Fruit fly (Drosophila melanogaster): ENCODE results near the gene acs.

Gene acs

DNA sequence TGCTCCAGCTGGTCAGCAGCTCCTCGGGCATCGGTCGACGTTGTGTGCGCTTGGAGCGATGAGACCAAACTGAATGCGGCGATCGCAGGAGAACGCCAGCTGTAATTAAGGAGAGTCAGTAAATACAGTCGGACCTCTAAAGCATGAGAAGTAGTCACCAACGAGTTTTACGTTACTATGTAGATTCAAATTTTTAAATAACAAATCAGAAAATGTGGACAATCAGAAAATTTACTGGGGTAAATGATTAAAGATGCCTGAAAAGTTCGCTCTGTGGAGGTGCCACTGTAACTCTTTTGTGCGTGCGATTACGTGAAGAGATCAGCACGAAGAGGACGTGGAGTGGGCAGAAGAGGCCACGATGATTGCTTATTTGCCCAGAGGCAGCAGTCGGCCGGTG, 8.5 kb upstream of the acs start, which contains the start of gene SCOT (continued):
- TF ChIP-seq Lhr (GFP tag; optimal IDR thresholded peaks at IDR 0.05) (no peak), sr (GFP tag; IDR thresholded peaks at IDR 0.05) (peak; percentile 67), ap (GFP tag; IDR thresholded peaks at IDR 0.05) (peak; percentile 71), dysf (GFP tag; IDR thresholded peaks at IDR 0.05) (peak; percentile 87), Camta (GFP tag; optimal IDR thresholded peaks at IDR 0.05) (peak; percentile 76), bbx (GFP tag; IDR thresholded peaks at IDR 0.05; ENCODE audit: partially characterized antibody) (no peak), Hey (tag; optimal IDR thresholded peaks at IDR 0.05) (no peak), ATbp (GFP tag; optimal IDR thresholded peaks at IDR 0.05) (peak; percentile 69), CG34376 (GFP tag; optimal IDR thresholded peaks at IDR 0.05) (no peak), Lpt (GFP tag; optimal IDR thresholded peaks at IDR 0.05) (no peak), D19A (tag; optimal IDR thresholded peaks at IDR 0.05) (no peak), CG13894 (tag; optimal IDR thresholded peaks at IDR 0.05) (no peak), CG32767 (GFP tag; IDR thresholded peaks at IDR 0.05) (peak; percentile 71; the same call in 1 of the 2 replicates), CG9797 (GFP tag; optimal IDR thresholded peaks at IDR 0.05) (no peak), dm (GFP tag; optimal IDR thresholded peaks at IDR 0.05) (peak; percentile 38), Spps (tag; optimal IDR thresholded peaks at IDR 0.05) (no peak), CG15011 (GFP tag; optimal IDR thresholded peaks at IDR 0.05) (no peak), aop (GFP tag; IDR thresholded peaks at IDR 0.05) (0 out of 2 replicates have a peak, but pooled peaks have one; percentile 15), CG7786 (GFP tag; optimal IDR thresholded peaks at IDR 0.05) (peak; percentile 68), CG12071 (GFP tag; optimal IDR thresholded peaks at IDR 0.05) (peak; percentile 45), Dref (GFP tag; IDR thresholded peaks at IDR 0.05) (no peak), Hr51 (GFP tag; optimal IDR thresholded peaks at IDR 0.05) (peak in 1 of 2 experiments; percentile 42), CG14860 (GFP tag; IDR thresholded peaks at IDR 0.05; ENCODE audit: partially characterized antibody) (no peak), CHES-1-like (GFP tag; optimal IDR thresholded peaks at IDR 0.05) (peak; percentile 22), CG10979 (tag; optimal IDR thresholded peaks at IDR 0.05) (no peak), CG2678 (tag; optimal IDR thresholded peaks at IDR 0.05) (no peak), zfh2 (GFP tag; optimal IDR thresholded peaks at IDR 0.05) (peak; percentile 18), scrt (GFP tag; optimal IDR thresholded peaks at IDR 0.05) (no peak), emc (GFP tag; optimal IDR thresholded peaks at IDR 0.05) (no peak), br (optimal IDR thresholded peaks at IDR 0.05) (no peak), NfI (GFP tag; optimal IDR thresholded peaks at IDR 0.05) (peak; percentile 67), pan (optimal IDR thresholded peaks at IDR 0.05) (no peak), pan (GFP tag; optimal IDR thresholded peaks at IDR 0.05 in 1 of 2, IDR thresholded peaks at IDR 0.05 in 1 of 2) (peak in 1 of 2 experiments; percentile 89), CG16779 (GFP tag; IDR thresholded peaks at IDR 0.05) (0 out of 2 replicates have a peak, but pooled peaks have one; percentile 30), eyg (GFP tag; optimal IDR thresholded peaks at IDR 0.05) (peak; percentile 50), inv (GFP tag; IDR thresholded peaks at IDR 0.05; ENCODE audit: partially characterized antibody) (no peak), Sry-β (GFP tag; optimal IDR thresholded peaks at IDR 0.05) (no peak), CG17802 (tag; optimal IDR thresholded peaks at IDR 0.05) (peak; percentile 51), Rx (GFP tag; IDR thresholded peaks at IDR 0.05) (peak; percentile 69), CG13123 (GFP tag; optimal IDR thresholded peaks at IDR 0.05) (no peak), dimm (GFP tag; IDR thresholded peaks at IDR 0.05) (peak; percentile 49), nom (GFP tag; optimal IDR thresholded peaks at IDR 0.05) (peak; percentile 81), Blimp-1 (GFP tag; optimal IDR thresholded peaks at IDR 0.05) (no peak), CG34224 (GFP tag; IDR thresholded peaks at IDR 0.05; ENCODE audit: partially characterized antibody) (no peak), CG4424 (GFP tag; optimal IDR thresholded peaks at IDR 0.05) (no peak), fd64A (GFP tag; optimal IDR thresholded peaks at IDR 0.05) (no peak), Hsf (GFP tag; optimal IDR thresholded peaks at IDR 0.05) (peak; percentile 74), CG9727 (GFP tag; optimal IDR thresholded peaks at IDR 0.05) (peak; percentile 36), CG18011 (GFP tag; optimal IDR thresholded peaks at IDR 0.05) (no peak), Taf1 (GFP tag; IDR thresholded peaks at IDR 0.05) (no peak), TFAM (GFP tag; optimal IDR thresholded peaks at IDR 0.05) (no peak)

Data from whole organism, embryonic.